Fruit fly (Drosophila melanogaster): ENCODE data around the gene CG43867.

CG43867 gene

dm6 chrX:927209-927862 lies 439 bp downstream of the CG43867 start, which contains the start of gene Lztr1:
Gene Lztr1, minus strand, starts transcription at chrX:927582.
- TF ChIP-seq Pif1A (GFP tag; optimal IDR thresholded peaks at IDR 0.05) (no peak), gl (tag; optimal IDR thresholded peaks at IDR 0.05) (no peak), CG8159 (tag; optimal IDR thresholded peaks at IDR 0.05) (no peak), CG17806 (tag; optimal IDR thresholded peaks at IDR 0.05) (no peak), EcR (GFP tag; optimal IDR thresholded peaks at IDR 0.05) (no peak), CG8301 (tag; optimal IDR thresholded peaks at IDR 0.05) (no peak), Pif1B (GFP tag; optimal IDR thresholded peaks at IDR 0.05) (no peak), CG13204 (GFP tag; optimal IDR thresholded peaks at IDR 0.05) (no peak), D1 (tag; optimal IDR thresholded peaks at IDR 0.05) (no peak), CG34367 (tag; optimal IDR thresholded peaks at IDR 0.05) (no peak), CG14655 (GFP tag; optimal IDR thresholded peaks at IDR 0.05) (no peak), CG12605 (GFP tag; IDR thresholded peaks at IDR 0.05) (no peak)

- no peak for TF ChIP-seq CG32121 (GFP tag; IDR thresholded peaks at IDR 0.05)
- TF ChIP-seq Pif1A (GFP tag; optimal IDR thresholded peaks at IDR 0.05) = no peak
- TF ChIP-seq CG8159 (tag; optimal IDR thresholded peaks at IDR 0.05) = no peak
- TF ChIP-seq CG15710 (tag; optimal IDR thresholded peaks at IDR 0.05) = no peak
- no peak for TF ChIP-seq EcR (GFP tag; optimal IDR thresholded peaks at IDR 0.05)
- TF ChIP-seq CG12605 (GFP tag; IDR thresholded peaks at IDR 0.05) = no peak
- no peak for TF ChIP-seq CG34367 (tag; optimal IDR thresholded peaks at IDR 0.05)
- no peak for TF ChIP-seq CG8301 (tag; optimal IDR thresholded peaks at IDR 0.05)
- no peak for TF ChIP-seq rn (GFP tag; IDR thresholded peaks at IDR 0.05)
- TF ChIP-seq CG13204 (GFP tag; optimal IDR thresholded peaks at IDR 0.05) = no peak
- no peak for TF ChIP-seq gl (tag; optimal IDR thresholded peaks at IDR 0.05)
- no peak for TF ChIP-seq Snoo (tag; optimal IDR thresholded peaks at IDR 0.05)
- no peak for TF ChIP-seq CG10348 (GFP tag; IDR thresholded peaks at IDR 0.05)
- no peak for TF ChIP-seq fd96Ca (GFP tag; IDR thresholded peaks at IDR 0.05)
- no peak for TF ChIP-seq CG14655 (GFP tag; optimal IDR thresholded peaks at IDR 0.05)
- TF ChIP-seq CG17806 (tag; optimal IDR thresholded peaks at IDR 0.05) = no peak
- TF ChIP-seq CG9948 (tag; optimal IDR thresholded peaks at IDR 0.05) = no peak
- TF ChIP-seq CG4496 (GFP tag; IDR thresholded peaks at IDR 0.05) = no peak
- TF ChIP-seq Pif1B (GFP tag; optimal IDR thresholded peaks at IDR 0.05) = no peak
- no peak for TF ChIP-seq D1 (tag; optimal IDR thresholded peaks at IDR 0.05)
Measured at dm6 chrX:921359-921758, 6.4 kb downstream of the CG43867 start.

- TF ChIP-seq Pif1B (GFP tag; optimal IDR thresholded peaks at IDR 0.05) (peak; percentile 6), Pif1A (GFP tag; optimal IDR thresholded peaks at IDR 0.05) (no peak), CG34367 (tag; optimal IDR thresholded peaks at IDR 0.05) (no peak), CG12605 (GFP tag; IDR thresholded peaks at IDR 0.05) (no peak), CG17806 (tag; optimal IDR thresholded peaks at IDR 0.05) (no peak), EcR (GFP tag; optimal IDR thresholded peaks at IDR 0.05) (peak; percentile 54), CG4496 (GFP tag; IDR thresholded peaks at IDR 0.05) (0 out of 3 replicates have a peak, but pooled peaks have one; percentile 5), CG9948 (tag; optimal IDR thresholded peaks at IDR 0.05) (no peak), CG10348 (GFP tag; IDR thresholded peaks at IDR 0.05) (no peak)
Measured at dm6 chrX:908763-909497, 18.8 kb downstream of the CG43867 start.

dm6 chrX:900725-901345 lies 26.9 kb downstream of the CG43867 start:
- TF ChIP-seq CG34367 (tag; optimal IDR thresholded peaks at IDR 0.05) = peak; percentile 88
- peak; percentile 70; the same call in 1 of the 2 replicates for TF ChIP-seq rn (GFP tag; IDR thresholded peaks at IDR 0.05)
- TF ChIP-seq CG4496 (GFP tag; IDR thresholded peaks at IDR 0.05) = peak; percentile 96
- TF ChIP-seq EcR (GFP tag; optimal IDR thresholded peaks at IDR 0.05) = peak; percentile 92
- peak; percentile 89 for TF ChIP-seq CG14655 (GFP tag; optimal IDR thresholded peaks at IDR 0.05)
- peak; percentile 86 for TF ChIP-seq CG12605 (GFP tag; IDR thresholded peaks at IDR 0.05)
- peak; percentile 84 for TF ChIP-seq gl (tag; optimal IDR thresholded peaks at IDR 0.05)
- peak; percentile 90 for TF ChIP-seq CG17806 (tag; optimal IDR thresholded peaks at IDR 0.05)
- peak; percentile 90 for TF ChIP-seq CG8159 (tag; optimal IDR thresholded peaks at IDR 0.05)
- peak; percentile 91 for TF ChIP-seq CG8301 (tag; optimal IDR thresholded peaks at IDR 0.05)
- peak; percentile 97 for TF ChIP-seq fd96Ca (GFP tag; IDR thresholded peaks at IDR 0.05)
- peak; percentile 94 for TF ChIP-seq CG32121 (GFP tag; IDR thresholded peaks at IDR 0.05)
- TF ChIP-seq Ets98B (GFP tag; IDR thresholded peaks at IDR 0.05) = peak; percentile 95
- TF ChIP-seq Pif1A (GFP tag; optimal IDR thresholded peaks at IDR 0.05) = peak; percentile 93
- TF ChIP-seq CG13204 (GFP tag; optimal IDR thresholded peaks at IDR 0.05) = peak; percentile 60
- TF ChIP-seq CG10348 (GFP tag; IDR thresholded peaks at IDR 0.05) = peak; percentile 84
- peak; percentile 91 for TF ChIP-seq CG15710 (tag; optimal IDR thresholded peaks at IDR 0.05)
- peak; percentile 86 for TF ChIP-seq CG9948 (tag; optimal IDR thresholded peaks at IDR 0.05)
- peak; percentile 55 for TF ChIP-seq D1 (tag; optimal IDR thresholded peaks at IDR 0.05)
- TF ChIP-seq Pif1B (GFP tag; optimal IDR thresholded peaks at IDR 0.05) = peak; percentile 92
- TF ChIP-seq Snoo (tag; optimal IDR thresholded peaks at IDR 0.05) = peak; percentile 90

- TF ChIP-seq Snoo (tag; optimal IDR thresholded peaks at IDR 0.05) = no peak
- no peak for TF ChIP-seq CG17806 (tag; optimal IDR thresholded peaks at IDR 0.05)
- no peak for TF ChIP-seq rn (GFP tag; IDR thresholded peaks at IDR 0.05)
- no peak for TF ChIP-seq gl (tag; optimal IDR thresholded peaks at IDR 0.05)
- no peak for TF ChIP-seq CG10348 (GFP tag; IDR thresholded peaks at IDR 0.05)
- 0 out of 3 replicates have a peak, but pooled peaks have one; percentile 34 for TF ChIP-seq fd96Ca (GFP tag; IDR thresholded peaks at IDR 0.05)
- no peak for TF ChIP-seq CG9948 (tag; optimal IDR thresholded peaks at IDR 0.05)
- TF ChIP-seq CG14655 (GFP tag; optimal IDR thresholded peaks at IDR 0.05) = no peak
- no peak for TF ChIP-seq CG13204 (GFP tag; optimal IDR thresholded peaks at IDR 0.05)
Measured at dm6 chrX:899407-900050, 28.2 kb downstream of the CG43867 start.
